Fruit fly (Drosophila melanogaster): ENCODE measurements around the gene CG7246.

Gene CG7246

DNA sequence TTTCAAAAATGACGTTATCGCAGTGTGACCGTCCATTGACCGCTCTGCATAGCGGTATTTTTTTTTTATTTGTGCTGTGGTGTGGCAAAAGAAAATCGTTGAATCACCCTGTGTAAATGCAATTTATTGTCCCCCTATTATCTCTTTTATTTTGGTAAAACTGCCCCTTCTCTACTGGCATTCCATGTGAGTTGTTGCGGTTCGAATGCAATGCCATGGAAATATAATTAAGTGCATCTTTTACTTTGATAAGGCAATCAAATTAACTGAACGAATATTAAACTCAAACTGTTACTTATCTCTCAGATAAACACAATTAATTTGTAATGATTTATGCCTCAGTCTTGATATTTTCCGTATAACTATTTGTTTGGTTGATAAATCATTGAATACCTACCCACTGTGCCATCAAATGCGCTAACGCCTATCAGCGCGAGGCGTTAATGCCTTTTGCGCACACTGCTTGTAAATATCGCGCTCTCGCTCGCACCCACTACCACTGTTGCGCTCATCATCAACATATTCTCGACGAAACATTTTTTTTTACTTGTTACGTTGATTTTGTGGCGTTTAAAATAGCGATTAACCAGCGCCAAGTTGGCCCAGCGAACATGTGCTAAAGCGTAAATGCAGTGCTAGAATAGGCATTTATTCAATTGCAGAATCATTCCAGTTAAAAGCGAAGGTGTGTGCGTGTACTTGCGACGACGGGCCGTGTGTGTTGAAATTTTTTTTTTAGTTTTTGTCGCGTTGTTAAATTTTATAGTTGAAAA is 28.4 kb upstream of the CG7246 start (continued):
- no peak for TF ChIP-seq hkb (optimal IDR thresholded peaks at IDR 0.05)
- TF ChIP-seq hkb (GFP tag; IDR thresholded peaks at IDR 0.05), result peak; percentile 45; the same call in 1 of the 2 replicates
- no peak for TF ChIP-seq Bgb (GFP tag; IDR thresholded peaks at IDR 0.05; ENCODE audit: partially characterized antibody)
- no peak for TF ChIP-seq trh (GFP tag; optimal IDR thresholded peaks at IDR 0.05)
- TF ChIP-seq CG17612 (GFP tag; IDR thresholded peaks at IDR 0.05), result no peak
- TF ChIP-seq ash1 (GFP tag; optimal IDR thresholded peaks at IDR 0.05), result no peak
- TF ChIP-seq Sox102F (GFP tag; optimal IDR thresholded peaks at IDR 0.05), result no peak
- TF ChIP-seq ac (GFP tag; optimal IDR thresholded peaks at IDR 0.05), result no peak
- TF ChIP-seq CG16815 (GFP tag; optimal IDR thresholded peaks at IDR 0.05), result peak; percentile 43
- TF ChIP-seq CG17912 (GFP tag; optimal IDR thresholded peaks at IDR 0.05), result no peak
- no peak for TF ChIP-seq CG11398 (GFP tag; optimal IDR thresholded peaks at IDR 0.05)
- no peak for TF ChIP-seq CG7987 (GFP tag; optimal IDR thresholded peaks at IDR 0.05)
- TF ChIP-seq HLH4C (GFP tag; IDR thresholded peaks at IDR 0.05; ENCODE audit: partially characterized antibody), result no peak
- TF ChIP-seq corto (GFP tag; optimal IDR thresholded peaks at IDR 0.05), result no peak
- peak; percentile 40 for TF ChIP-seq CG12236 (GFP tag; optimal IDR thresholded peaks at IDR 0.05)
- TF ChIP-seq HmgZ (tag; optimal IDR thresholded peaks at IDR 0.05), result peak; percentile 36
- peak; percentile 29; the same call in 1 of the 2 replicates for TF ChIP-seq E2f2 (GFP tag; IDR thresholded peaks at IDR 0.05)
- TF ChIP-seq HLHmδ (GFP tag; optimal IDR thresholded peaks at IDR 0.05), result no peak
- TF ChIP-seq CG8281 (tag; optimal IDR thresholded peaks at IDR 0.05), result no peak
- TF ChIP-seq CG6689 (GFP tag; IDR thresholded peaks at IDR 0.05), result peak; percentile 55
- no peak for TF ChIP-seq so (GFP tag; IDR thresholded peaks at IDR 0.05)
- TF ChIP-seq p53 (GFP tag; optimal IDR thresholded peaks at IDR 0.05), result peak; percentile 40
- no peak for TF ChIP-seq zen2 (GFP tag; IDR thresholded peaks at IDR 0.05; ENCODE audit: partially characterized antibody)
- no peak for TF ChIP-seq abd-A (tag; optimal IDR thresholded peaks at IDR 0.05)
- peak; percentile 37 for TF ChIP-seq scrt (GFP tag; optimal IDR thresholded peaks at IDR 0.05)
- TF ChIP-seq tin (GFP tag; optimal IDR thresholded peaks at IDR 0.05), result peak; percentile 60
- peak; percentile 39 for TF ChIP-seq Hmr (GFP tag; optimal IDR thresholded peaks at IDR 0.05)
- TF ChIP-seq CG3995 (GFP tag; optimal IDR thresholded peaks at IDR 0.05), result no peak
- TF ChIP-seq Usf (GFP tag; optimal IDR thresholded peaks at IDR 0.05), result peak; percentile 41
- 0 out of 3 replicates have a peak, but pooled peaks have one; percentile 38 for TF ChIP-seq ase (GFP tag; IDR thresholded peaks at IDR 0.05)
- TF ChIP-seq CG13287 (GFP tag; IDR thresholded peaks at IDR 0.05; ENCODE audit: partially characterized antibody), result no peak
- TF ChIP-seq salm (tag; optimal IDR thresholded peaks at IDR 0.05), result no peak
- TF ChIP-seq C15 (GFP tag; IDR thresholded peaks at IDR 0.05), result no peak
- TF ChIP-seq CoRest (tag; optimal IDR thresholded peaks at IDR 0.05), result peak; percentile 72
- no peak for TF ChIP-seq onecut (GFP tag; IDR thresholded peaks at IDR 0.05)
- 0 out of 4 replicates have a peak, but pooled peaks have one; percentile 28 for TF ChIP-seq Dll (GFP tag; IDR thresholded peaks at IDR 0.05; ENCODE audit: partially characterized antibody)
- TF ChIP-seq nau (GFP tag; optimal IDR thresholded peaks at IDR 0.05), result no peak
- no peak for TF ChIP-seq sug (tag; optimal IDR thresholded peaks at IDR 0.05)
- no peak for TF ChIP-seq Hand (GFP tag; optimal IDR thresholded peaks at IDR 0.05)
- peak; percentile 20 for TF ChIP-seq Nf-YB (GFP tag; optimal IDR thresholded peaks at IDR 0.05)
- TF ChIP-seq CG1529 (GFP tag; optimal IDR thresholded peaks at IDR 0.05), result no peak
- TF ChIP-seq peb (GFP tag; IDR thresholded peaks at IDR 0.05), result peak; percentile 29; the same call in 1 of the 2 replicates
- no peak for TF ChIP-seq gt (GFP tag; IDR thresholded peaks at IDR 0.05)
- TF ChIP-seq CG17328 (GFP tag; IDR thresholded peaks at IDR 0.05), result no peak
- TF ChIP-seq Oli (tag; optimal IDR thresholded peaks at IDR 0.05), result peak; percentile 62
- no peak for TF ChIP-seq repo (GFP tag; optimal IDR thresholded peaks at IDR 0.05)
- TF ChIP-seq CG2120 (GFP tag; optimal IDR thresholded peaks at IDR 0.05), result peak; percentile 65
- peak; percentile 36 for TF ChIP-seq CG17385 (GFP tag; optimal IDR thresholded peaks at IDR 0.05)
- TF ChIP-seq CG4730 (GFP tag; IDR thresholded peaks at IDR 0.05), result no peak; the same call in 1 of the 2 replicates
